Worm (Caenorhabditis elegans) whole organism, L2 larva: ENCODE data around the gene str-229.

Experiments used
- F13H6.1 ChIP-seq: sonication (generic microtip); optimal IDR thresholded peaks from 2 replicates; lab custom pipeline; 2016; ENCODE audit warnings: missing genetic modification characterization, missing compliant biosample characterization
- ZK546.5 ChIP-seq: sonication (generic microtip); optimal IDR thresholded peaks from 2 replicates; lab custom pipeline; 2017; ENCODE audit warnings: missing biosample characterization, missing genetic modification characterization
- blmp-1 ChIP-seq: sonication (generic microtip); optimal IDR thresholded peaks from 2 replicates; lab custom pipeline; 2017; ENCODE audit warnings: missing genetic modification characterization, mild to moderate bottlenecking, missing compliant biosample characterization, antibody characterized with exemption, moderate library complexity; ENCODE audit not compliant: insufficient read depth
- ceh-16 ChIP-seq: fragments of 150-350 bp; optimal IDR thresholded peaks from 2 replicates; lab custom pipeline; 2014; ENCODE audit warnings: missing biosample characterization, missing genetic modification characterization
- ceh-82 ChIP-seq: fragments of 150-350 bp; optimal IDR thresholded peaks from 2 replicates; lab custom pipeline; 2014; ENCODE audit warnings: missing biosample characterization, missing genetic modification characterization
- dmd-4 ChIP-seq: sonication (generic microtip); optimal IDR thresholded peaks from 2 replicates; lab custom pipeline; 2017; ENCODE audit warnings: missing biosample characterization, missing genetic modification characterization
- elt-1 ChIP-seq: fragments of 150-350 bp; optimal IDR thresholded peaks from 2 replicates; lab custom pipeline; 2014; ENCODE audit warnings: missing biosample characterization, missing genetic modification characterization
- fos-1 ChIP-seq: fragments of 150-350 bp; optimal IDR thresholded peaks from 2 replicates; lab custom pipeline; 2014; ENCODE audit warnings: missing biosample characterization, missing genetic modification characterization
- gmeb-1 ChIP-seq: fragments of 150-350 bp; optimal IDR thresholded peaks from 2 replicates; lab custom pipeline; 2014; ENCODE audit warnings: missing biosample characterization, missing genetic modification characterization
- lin-11 ChIP-seq: fragments of 150-350 bp; sonication (generic microtip); optimal IDR thresholded peaks from 2 replicates; lab custom pipeline; 2014; ENCODE audit warnings: missing biosample characterization, missing genetic modification characterization, inconsistent platforms, mixed read lengths
- lin-13 ChIP-seq: fragments of 150-350 bp; optimal IDR thresholded peaks from 2 replicates; lab custom pipeline; 2014; ENCODE audit warnings: missing biosample characterization, missing genetic modification reagents, missing genetic modification characterization
- lin-39 ChIP-seq: fragments of 150-350 bp; optimal IDR thresholded peaks from 2 replicates; lab custom pipeline; 2014; ENCODE audit warnings: missing biosample characterization, missing genetic modification reagents, missing genetic modification characterization
- lsy-2 ChIP-seq, 2 experiments: fragments of 150-350 bp in 1 of 2; sonication (generic microtip) in 1 of 2; optimal IDR thresholded peaks; 2 replicates each; lab custom pipeline; 2014 to 2017; ENCODE audit warnings: missing biosample characterization in 2 of 2, missing genetic modification characterization in 2 of 2
- mbf-1 ChIP-seq: sonication (generic microtip); optimal IDR thresholded peaks from 2 replicates; lab custom pipeline; 2017; ENCODE audit warnings: missing biosample characterization, missing genetic modification characterization
- mdl-1 ChIP-seq, 2 experiments: fragments of 150-350 bp in 1 of 2; sonication (generic microtip) in 1 of 2; optimal IDR thresholded peaks; 2 replicates each; lab custom pipeline; 2017; ENCODE audit warnings: missing biosample characterization in 2 of 2, missing genetic modification characterization in 2 of 2
- nhr-11 ChIP-seq: fragments of 150-350 bp; optimal IDR thresholded peaks from 2 replicates; lab custom pipeline; 2014; ENCODE audit warnings: missing biosample characterization, missing genetic modification characterization
- nhr-12 ChIP-seq: fragments of 150-350 bp; optimal IDR thresholded peaks from 2 replicates; lab custom pipeline; 2014; ENCODE audit warnings: missing biosample characterization, missing genetic modification characterization
- nhr-129 ChIP-seq: fragments of 150-350 bp; optimal IDR thresholded peaks from 2 replicates; lab custom pipeline; 2014; ENCODE audit warnings: missing biosample characterization, missing genetic modification characterization
- nhr-23 ChIP-seq: fragments of 150-350 bp; optimal IDR thresholded peaks from 2 replicates; lab custom pipeline; 2014; ENCODE audit warnings: missing biosample characterization, missing genetic modification reagents, missing genetic modification characterization
- nhr-6 ChIP-seq: fragments of 150-350 bp; optimal IDR thresholded peaks from 2 replicates; lab custom pipeline; 2014; ENCODE audit warnings: missing biosample characterization, missing genetic modification characterization
- nhr-77 ChIP-seq: fragments of 150-350 bp; optimal IDR thresholded peaks from 2 replicates; lab custom pipeline; 2014; ENCODE audit warnings: missing biosample characterization, missing genetic modification characterization
- peb-1 ChIP-seq: fragments of 150-350 bp; optimal IDR thresholded peaks from 2 replicates; lab custom pipeline; 2014; ENCODE audit warnings: missing biosample characterization, missing genetic modification characterization
- sem-4 ChIP-seq: fragments of 150-350 bp; optimal IDR thresholded peaks from 2 replicates; lab custom pipeline; 2014; ENCODE audit warnings: missing biosample characterization, missing genetic modification reagents, missing genetic modification characterization
- skn-1 ChIP-seq: sonication (generic microtip); optimal IDR thresholded peaks from 2 replicates; lab custom pipeline; 2017; ENCODE audit warnings: missing biosample characterization, missing genetic modification characterization
- sma-3 ChIP-seq: sonication (generic microtip); optimal IDR thresholded peaks from 2 replicates; lab custom pipeline; 2016; ENCODE audit warnings: missing genetic modification reagents, missing genetic modification characterization, missing compliant biosample characterization
- snpc-4 ChIP-seq: fragments of 150-350 bp; optimal IDR thresholded peaks from 2 replicates; lab custom pipeline; 2014; ENCODE audit warnings: missing biosample characterization, missing genetic modification characterization
- unc-39 ChIP-seq: fragments of 150-350 bp; optimal IDR thresholded peaks from 2 replicates; lab custom pipeline; 2014; ENCODE audit warnings: missing biosample characterization, missing genetic modification characterization
- unc-55 ChIP-seq: fragments of 150-350 bp; sonication (generic microtip); optimal IDR thresholded peaks from 3 replicates; lab custom pipeline; 2014; ENCODE audit warnings: missing biosample characterization, missing genetic modification reagents, missing genetic modification characterization
- unc-62 ChIP-seq: fragments of 150-350 bp; optimal IDR thresholded peaks from 2 replicates; lab custom pipeline; 2014; ENCODE audit warnings: missing biosample characterization, missing genetic modification reagents, missing genetic modification characterization
- ztf-1 ChIP-seq: fragments of 200-800 bp; sonication (Bioruptor generic); conservative IDR thresholded peaks from 2 replicates; pipeline ENCODE4 v1.3.6; 2022; ENCODE audit warnings: missing genetic modification characterization, missing compliant biosample characterization
- ztf-4 ChIP-seq: fragments of 150-350 bp; optimal IDR thresholded peaks from 2 replicates; lab custom pipeline; 2014; ENCODE audit warnings: missing biosample characterization, missing genetic modification characterization

The str-229 gene

DNA sequence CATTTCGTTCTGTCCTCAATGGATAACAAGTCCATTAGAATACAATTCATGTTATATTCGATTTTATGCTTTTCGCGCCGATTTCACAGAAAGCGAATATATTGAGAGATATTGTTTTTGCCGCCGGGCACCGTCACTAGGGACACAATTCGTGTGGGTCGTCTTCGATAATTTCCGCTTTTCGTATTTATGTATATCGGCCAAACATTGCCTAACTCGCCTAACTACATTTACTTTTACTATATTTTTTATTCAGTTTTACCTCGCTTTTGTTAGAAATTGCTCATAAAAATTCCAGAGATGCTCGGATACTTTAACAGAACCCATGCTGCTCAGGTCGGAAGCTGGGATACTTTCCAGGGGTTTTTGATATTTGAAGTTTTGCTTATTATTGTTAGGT lies 7.7 kb downstream of the str-229 start, which contains the start of gene sre-9:
TSS of gene sre-9 (plus strand) at position 301 of the 400 bp plus-strand sequence.
- no peak for TF ChIP-seq blmp-1 (tag; lab: Kevin White, UChicago)
- no peak for TF ChIP-seq F13H6.1 (tag; lab: Kevin White, UChicago)
- no peak for TF ChIP-seq nhr-23

DNA sequence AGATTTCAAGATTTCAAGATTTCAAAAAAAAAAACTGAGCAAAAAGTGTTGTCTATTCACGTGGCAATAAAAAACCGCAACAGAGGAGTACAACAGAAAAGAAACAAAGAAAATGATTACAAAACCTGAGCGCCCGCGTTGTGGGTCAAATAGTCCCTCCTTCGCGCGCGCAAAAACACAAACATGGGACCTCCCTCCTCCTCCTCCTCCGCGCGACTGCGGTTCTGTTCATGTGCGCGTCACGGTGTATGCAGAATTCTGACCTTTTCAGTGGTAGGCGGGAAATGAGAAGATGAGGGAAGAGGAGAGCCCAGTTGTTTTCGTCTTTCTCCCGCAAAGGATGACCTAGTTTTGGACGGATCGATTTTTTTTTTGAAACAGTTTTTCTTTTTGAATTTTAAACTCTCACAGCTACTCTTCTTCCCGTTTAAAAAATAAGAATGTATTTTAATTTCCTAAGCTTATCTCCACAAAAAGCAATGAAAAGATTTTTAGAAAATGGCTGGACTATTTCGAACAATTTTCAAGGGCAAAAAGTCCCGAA lies 9.9 kb downstream of the str-229 start, which contains the start of gene C17E7.4:
TSS of gene C17E7.4 (plus strand) at position 494 of the 544 bp plus-strand sequence.
- TF ChIP-seq nhr-12 (tag; lab: Kevin White, UChicago) = no peak
- TF ChIP-seq, all 48 proteins: peak for 0

DNA sequence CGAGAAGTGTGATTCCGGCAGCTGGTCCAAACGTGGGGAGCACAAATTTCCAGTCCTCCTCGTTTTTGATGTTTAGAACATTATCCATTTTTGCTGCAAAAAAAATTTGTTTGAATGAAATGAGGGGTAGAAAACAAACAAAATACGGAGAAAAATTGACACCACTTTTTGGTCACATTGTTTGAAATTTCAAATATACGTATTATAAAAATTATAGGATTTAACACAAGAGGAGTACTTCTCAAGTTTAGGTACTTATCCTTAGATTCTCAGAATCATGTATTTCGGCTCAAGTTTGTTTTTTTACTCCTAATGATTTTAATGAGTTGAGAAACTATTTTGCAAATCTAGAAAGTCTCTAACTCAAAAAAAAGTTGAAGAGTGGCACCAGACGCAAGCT lies 10.4 kb downstream of the str-229 start, which contains the start of gene C17E7.12:
TSS of gene C17E7.12 (minus strand) at position 101 of the 400 bp plus-strand sequence.
- TF ChIP-seq unc-39 (no peak), sma-3 (GFP tag; lab: Kevin White, UChicago) (no peak), unc-62 (GFP tag; lab: Kevin White, UChicago) (no peak), ZK546.5 (no peak), sem-4 (tag; lab: Kevin White, UChicago) (no peak), elt-1 (tag; lab: Kevin White, UChicago) (no peak)

DNA sequence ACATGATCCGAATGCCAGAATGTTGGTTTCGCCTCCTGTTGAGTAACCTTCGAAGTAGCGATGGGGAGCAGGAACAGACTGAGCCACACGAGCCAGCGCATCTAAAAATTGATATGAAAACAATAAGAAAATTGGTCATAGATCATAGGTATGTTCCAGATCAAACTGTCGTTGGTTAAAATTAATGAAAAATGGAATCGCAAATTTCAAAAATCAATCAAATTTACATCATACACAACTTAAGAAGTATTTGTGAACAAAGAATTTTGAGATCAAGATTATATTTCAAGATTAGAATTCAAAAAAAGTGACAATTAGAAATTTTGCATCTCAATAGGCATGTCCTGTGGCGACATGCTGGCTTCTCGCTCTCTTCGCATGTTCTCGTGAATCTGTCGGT lies 11.6 kb downstream of the str-229 start, which contains the start of gene C17E7.9:
TSS of gene C17E7.9 (minus strand) at position 101 of the 400 bp plus-strand sequence.
- TF ChIP-seq nhr-11 (tag; lab: Kevin White, UChicago) (no peak), sma-3 (GFP tag; lab: Kevin White, UChicago) (no peak), mbf-1 (tag; lab: Kevin White, UChicago) (no peak), ztf-4 (tag; lab: Kevin White, UChicago) (no peak), lin-39 (tag; lab: Kevin White, UChicago) (no peak), nhr-77 (tag; lab: Kevin White, UChicago) (no peak), lsy-2 (tag; optimal IDR thresholded peaks at IDR 0.05; lab: Kevin White, UChicago) (no peak), ztf-1 (GFP tag; lab: Robert Waterston, UW) (no peak), unc-62 (GFP tag; lab: Kevin White, UChicago) (no peak), fos-1 (no peak), nhr-6 (tag; lab: Kevin White, UChicago) (no peak), peb-1 (tag; lab: Kevin White, UChicago) (no peak), nhr-23 (no peak), ceh-82 (tag; lab: Kevin White, UChicago) (no peak), nhr-129 (no peak), ZK546.5 (no peak), dmd-4 (tag; lab: Kevin White, UChicago) (no peak), F13H6.1 (tag; lab: Kevin White, UChicago) (no peak), lin-13 (GFP tag; lab: Kevin White, UChicago) (no peak)

DNA sequence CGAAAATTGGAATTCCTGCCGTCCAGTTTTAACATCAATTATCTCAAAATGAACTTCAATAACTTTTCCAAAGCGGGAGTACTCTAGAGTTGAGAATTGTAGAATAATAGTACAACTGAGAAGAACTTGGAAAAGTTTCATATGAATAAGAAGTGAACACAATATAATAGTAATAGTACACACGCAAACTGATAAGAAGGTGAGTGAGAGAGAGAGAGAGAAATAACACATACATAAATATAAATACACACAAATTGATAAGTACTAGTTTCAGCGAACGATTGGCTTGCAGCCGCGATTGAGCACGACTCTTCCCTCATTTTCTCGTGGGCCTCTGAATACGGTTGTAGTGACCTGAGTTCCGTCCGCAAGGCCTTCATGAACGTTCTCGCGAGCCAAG lies 13.2 kb downstream of the str-229 start, which contains the start of gene C17E7.13:
TSS of gene C17E7.13 (minus strand) at position 176 of the 400 bp plus-strand sequence.
- TF ChIP-seq fos-1 (peak; percentile 59), ceh-16 (tag; lab: Kevin White, UChicago) (no peak)

DNA sequence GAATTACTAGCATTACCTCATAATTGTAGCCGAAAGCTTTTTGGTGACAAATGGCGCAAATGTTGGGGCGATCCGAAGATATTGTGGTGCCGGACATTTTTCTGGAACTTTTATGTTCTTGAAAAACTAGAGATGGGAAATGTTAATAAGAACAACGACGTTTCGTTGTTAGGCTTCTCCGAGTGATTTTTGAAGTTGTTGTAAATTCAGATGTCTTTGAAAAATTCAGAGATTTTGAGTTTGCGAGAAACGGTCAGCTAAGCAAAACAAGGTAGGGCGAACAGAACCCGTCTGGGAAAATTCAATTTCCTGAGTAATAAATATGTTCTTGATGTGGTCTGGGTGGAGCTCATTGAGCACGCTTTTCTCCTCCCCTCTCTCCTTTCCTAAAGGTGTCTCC lies 16.3 kb downstream of the str-229 start, which contains the start of gene nhr-124:
TSS of gene nhr-124 (minus strand) at position 101 of the 400 bp plus-strand sequence.
- TF ChIP-seq dmd-4 (tag; lab: Kevin White, UChicago) = no peak
- TF ChIP-seq ceh-82 (tag; lab: Kevin White, UChicago) = no peak
- no peak for TF ChIP-seq lin-11 (tag; lab: Kevin White, UChicago)
- TF ChIP-seq skn-1 (tag; lab: Kevin White, UChicago) = no peak
- no peak for TF ChIP-seq ztf-4 (tag; lab: Kevin White, UChicago)
- TF ChIP-seq gmeb-1 (tag; lab: Kevin White, UChicago) = no peak
- TF ChIP-seq snpc-4 = no peak
- TF ChIP-seq unc-55 = no peak
- no peak for TF ChIP-seq mdl-1 (tag; optimal IDR thresholded peaks at IDR 0.05; lab: Kevin White, UChicago)
- no peak for TF ChIP-seq lin-13 (GFP tag; lab: Kevin White, UChicago)
- no peak for TF ChIP-seq lsy-2 (tag; optimal IDR thresholded peaks at IDR 0.05; lab: Kevin White, UChicago)
- no peak for TF ChIP-seq sma-3 (GFP tag; lab: Kevin White, UChicago)
- no peak for TF ChIP-seq blmp-1 (tag; lab: Kevin White, UChicago)
